Worm (Caenorhabditis elegans): Measurements from ENCODE around the gene F44G4.6.

F44G4.6 gene

ce11 chrII:8989444-8989843 lies 12.1 kb downstream of the F44G4.6 start, which contains the start of gene C18E9.9:
C18E9.9 (minus strand) TSS chrII:8989544.
- TF ChIP-seq aha-1 (tag): no peak
- peak; percentile 20 for TF ChIP-seq hlh-11 (tag; optimal IDR thresholded peaks at IDR 0.05)
- no peak for TF ChIP-seq lir-3 (tag; optimal IDR thresholded peaks at IDR 0.05)
- TF ChIP-seq dve-1 (tag; optimal IDR thresholded peaks at IDR 0.05; ENCODE audit: insufficient read depth): peak; percentile 17
- TF ChIP-seq mep-1 (tag; optimal IDR thresholded peaks at IDR 0.05): no peak
- peak; percentile 3 for TF ChIP-seq nhr-28 (tag; optimal IDR thresholded peaks at IDR 0.05)
- TF ChIP-seq hmg-1.1 (GFP tag; IDR thresholded peaks at IDR 0.05): no peak
- no peak for TF ChIP-seq F37D6.2 (tag; optimal IDR thresholded peaks at IDR 0.05)
- peak; percentile 0 for TF ChIP-seq nhr-77 (tag; optimal IDR thresholded peaks at IDR 0.05)
- no peak for TF ChIP-seq F44E2.7 (GFP tag; IDR thresholded peaks at IDR 0.05)
- no peak for TF ChIP-seq daf-16 (GFP tag; optimal IDR thresholded peaks at IDR 0.05)
- peak; percentile 38 for TF ChIP-seq daf-16 (tag; optimal IDR thresholded peaks at IDR 0.05)
- no peak for TF ChIP-seq arid-1 (GFP tag; conservative IDR thresholded peaks at IDR 0.05)
- no peak for TF ChIP-seq hlh-30 (tag; optimal IDR thresholded peaks at IDR 0.05; ENCODE audit: insufficient read depth)
- TF ChIP-seq jun-1 (tag; optimal IDR thresholded peaks at IDR 0.05): no peak
- no peak for TF ChIP-seq dmd-8 (GFP tag; IDR thresholded peaks at IDR 0.05)
- no peak for TF ChIP-seq unc-130 (GFP tag; optimal IDR thresholded peaks at IDR 0.05)

- TF ChIP-seq nhr-102 (tag; optimal IDR thresholded peaks at IDR 0.05) (peak; percentile 21), snpc-1.2 (GFP tag; IDR thresholded peaks at IDR 0.05) (no peak), aha-1 (tag) (peak; percentile 79)
Observed at ce11 chrII:8987962-8988361, 13.6 kb downstream of the F44G4.6 start, which contains the start of gene C18E9.8. C18E9.8 (minus strand) TSS chrII:8988062.

ce11 chrII:8982683-8983082 lies 18.9 kb downstream of the F44G4.6 start, which contains the start of gene C18E9.7:
C18E9.7 (minus strand) TSS chrII:8982783.
- no peak for TF ChIP-seq dpl-1 (GFP tag; optimal IDR thresholded peaks at IDR 0.05)

ce11 chrII:8973516-8974043 lies 28.0 kb downstream of the F44G4.6 start, which contains the start of gene tomm-40:
tomm-40 (minus strand) TSS chrII:8973566.
- TF ChIP-seq ceh-20 (GFP tag; IDR thresholded peaks at IDR 0.05) (no peak), T20F7.1 (GFP tag; optimal IDR thresholded peaks at IDR 0.05) (peak; percentile 94), dpl-1 (GFP tag; optimal IDR thresholded peaks at IDR 0.05) (peak; percentile 44)

- peak; percentile 9 to 92 for TF ChIP-seq lsy-2 (tag; optimal IDR thresholded peaks at IDR 0.05)
- peak; percentile 60 for TF ChIP-seq dve-1 (tag; optimal IDR thresholded peaks at IDR 0.05; ENCODE audit: insufficient read depth)
- TF ChIP-seq zfp-3 (GFP tag; conservative IDR thresholded peaks at IDR 0.05): no peak
- TF ChIP-seq zag-1 (tag; optimal IDR thresholded peaks at IDR 0.05): no peak
- TF ChIP-seq cey-2 (tag; optimal IDR thresholded peaks at IDR 0.05; ENCODE audit: borderline replicate concordance, insufficient read depth): no peak
- TF ChIP-seq Y5F2A.4 (GFP tag; optimal IDR thresholded peaks at IDR 0.05): no peak
- TF ChIP-seq vab-7 (GFP tag; IDR thresholded peaks at IDR 0.05): 0 out of 2 replicates have a peak, but pooled peaks have one; percentile 13
- TF ChIP-seq lin-1 (GFP tag; IDR thresholded peaks at IDR 0.05): no peak
- TF ChIP-seq fkh-10 (GFP tag; optimal IDR thresholded peaks at IDR 0.05): peak; percentile 52
- peak; percentile 52; the same call in 1 of the 2 replicates for TF ChIP-seq nhr-42 (GFP tag; IDR thresholded peaks at IDR 0.05)
- TF ChIP-seq aly-2 (tag; optimal IDR thresholded peaks at IDR 0.05): no peak
- no peak for TF ChIP-seq mdt-29 (GFP tag; IDR thresholded peaks at IDR 0.05)
- peak; percentile 61; the same call in 1 of the 2 replicates for TF ChIP-seq T26A8.4 (GFP tag; IDR thresholded peaks at IDR 0.05)
- peak; percentile 87 for TF ChIP-seq T20F7.1 (GFP tag; optimal IDR thresholded peaks at IDR 0.05)
- no peak for TF ChIP-seq jun-1 (tag; optimal IDR thresholded peaks at IDR 0.05)
- TF ChIP-seq sdz-12 (GFP tag; optimal IDR thresholded peaks at IDR 0.05): no peak
- no peak for TF ChIP-seq ceh-28 (tag; optimal IDR thresholded peaks at IDR 0.05)
- TF ChIP-seq tra-1 (GFP tag; IDR thresholded peaks at IDR 0.05): no peak
- TF ChIP-seq ceh-82 (tag; optimal IDR thresholded peaks at IDR 0.05): no peak
- TF ChIP-seq hif-1 (tag; optimal IDR thresholded peaks at IDR 0.05): peak in 1 of 2 experiments; percentile 60
- TF ChIP-seq duxl-1 (tag; optimal IDR thresholded peaks at IDR 0.05; ENCODE audit: poor library complexity): no peak
- no peak for TF ChIP-seq lin-39 (tag; optimal IDR thresholded peaks at IDR 0.05)
Observed at ce11 chrII:8969251-8970183, 32.1 kb downstream of the F44G4.6 start, which contains the start of the genes szy-20 and C18E9.5. szy-20 (minus strand) TSS chrII:8969333. C18E9.5 (plus strand) TSS chrII:8969980.
